Fruit fly (Drosophila melanogaster) whole organism, embryonic: ENCODE results near the gene GABA-B-R3.

ENCODE experiments used
- CG10147 ChIP-seq: fragments of 200-800 bp; sonication (Bioruptor generic); optimal IDR thresholded peaks from 2 replicates; lab custom pipeline; 2019; ENCODE audit warnings: missing biosample characterization, mild to moderate bottlenecking, missing genetic modification characterization, moderate library complexity
- CG10462 ChIP-seq: fragments of 200-800 bp; sonication (Bioruptor generic); optimal IDR thresholded peaks from 2 replicates; lab custom pipeline; 2016; ENCODE audit warnings: missing biosample characterization, missing genetic modification characterization
- CG11085 ChIP-seq: fragments of 200-800 bp; sonication (Bioruptor generic); IDR thresholded peaks from 2 replicates; pipeline ENCODE4 v1.3.6; 2022; ENCODE audit warnings: missing biosample characterization, missing genetic modification characterization
- CG11456 ChIP-seq: fragments of 200-800 bp; sonication (Bioruptor generic); IDR thresholded peaks from 3 replicates; pipeline ENCODE4 v1.3.6; 2022; ENCODE audit warnings: missing biosample characterization, missing genetic modification characterization
- CG15011 ChIP-seq: fragments of 200-800 bp; sonication (Bioruptor generic); optimal IDR thresholded peaks from 3 replicates; lab custom pipeline; 2018; ENCODE audit warnings: missing biosample characterization, mild to moderate bottlenecking, missing genetic modification characterization
- CG1832 ChIP-seq: fragments of 200-800 bp; sonication (Bioruptor generic); optimal IDR thresholded peaks from 2 replicates; lab custom pipeline; 2017; ENCODE audit warnings: missing biosample characterization, mild to moderate bottlenecking, missing genetic modification characterization, inconsistent platforms
- CG3163 ChIP-seq: fragments of 200-800 bp; sonication (Bioruptor generic); optimal IDR thresholded peaks from 3 replicates; lab custom pipeline; 2016; ENCODE audit warnings: missing biosample characterization, missing genetic modification characterization
- CG32772 ChIP-seq: fragments of 200-800 bp; sonication (Bioruptor generic); IDR thresholded peaks from 2 replicates; pipeline ENCODE4 v1.3.6; 2022; ENCODE audit warnings: missing biosample characterization, missing genetic modification characterization
- CG4360 ChIP-seq: fragments of 200-800 bp; sonication (Bioruptor generic); IDR thresholded peaks from 2 replicates; pipeline ENCODE4 v1.3.6; 2022; ENCODE audit warnings: missing biosample characterization, missing genetic modification characterization
- CG4730 ChIP-seq: fragments of 200-800 bp; sonication (Bioruptor generic); IDR thresholded peaks from 2 replicates; pipeline ENCODE4 v1.3.6; 2022; ENCODE audit warnings: missing biosample characterization, missing genetic modification characterization
- CG5953 ChIP-seq: fragments of 200-800 bp; sonication (Bioruptor generic); IDR thresholded peaks from 2 replicates; pipeline ENCODE4 v1.3.6; 2022; ENCODE audit warnings: missing biosample characterization, missing genetic modification characterization
- CG6175 ChIP-seq: fragments of 200-800 bp; sonication (Bioruptor generic); IDR thresholded peaks from 3 replicates; pipeline ENCODE4 v1.3.6; 2022; ENCODE audit warnings: missing biosample characterization, missing genetic modification characterization
- CG7745 ChIP-seq: fragments of 200-800 bp; sonication (Bioruptor generic); optimal IDR thresholded peaks from 2 replicates; lab custom pipeline; 2018; ENCODE audit warnings: missing biosample characterization, mild to moderate bottlenecking, missing genetic modification characterization, moderate library complexity
- D19A ChIP-seq: fragments of 200-800 bp; optimal IDR thresholded peaks from 3 replicates; lab custom pipeline; 2019; ENCODE audit warnings: missing biosample characterization, mild to moderate bottlenecking, missing genetic modification characterization, moderate library complexity
- Deaf1 ChIP-seq: fragments of 200-800 bp; optimal IDR thresholded peaks from 3 replicates; lab custom pipeline; 2019; ENCODE audit warnings: missing biosample characterization, mild to moderate bottlenecking, missing genetic modification characterization, moderate library complexity
- Drgx ChIP-seq: fragments of 200-800 bp; sonication (Bioruptor generic); IDR thresholded peaks from 2 replicates; pipeline ENCODE4 v1.3.6; 2022; ENCODE audit warnings: missing biosample characterization, missing genetic modification characterization
- Fer3 ChIP-seq: fragments of 200-800 bp; sonication (Bioruptor generic); optimal IDR thresholded peaks from 2 replicates; lab custom pipeline; 2018; ENCODE audit warnings: missing biosample characterization, mild to moderate bottlenecking, missing genetic modification characterization, moderate library complexity
- GATAe ChIP-seq: fragments of 200-800 bp; sonication (Bioruptor generic); conservative IDR thresholded peaks from 2 replicates; pipeline ENCODE4 v1.3.6; 2022; ENCODE audit warnings: missing biosample characterization, missing genetic modification characterization
- H15 ChIP-seq: fragments of 200-800 bp; sonication (Bioruptor generic); IDR thresholded peaks from 3 replicates; pipeline ENCODE4 v1.3.6; 2022; ENCODE audit warnings: missing biosample characterization, missing genetic modification characterization
- Hr3 ChIP-seq: fragments of 200-800 bp; sonication (Bioruptor generic); optimal IDR thresholded peaks from 3 replicates; lab custom pipeline; 2016; ENCODE audit warnings: missing biosample characterization, missing genetic modification characterization
- Sin3A ChIP-seq: fragments of >200 bp; optimal IDR thresholded peaks from 2 replicates; lab custom pipeline; 2018
- Sox102F ChIP-seq: fragments of 200-800 bp; sonication (Bioruptor generic); optimal IDR thresholded peaks from 2 replicates; lab custom pipeline; 2018; ENCODE audit warnings: missing biosample characterization, mild to moderate bottlenecking, missing genetic modification characterization, moderate library complexity
- Sry-β ChIP-seq: fragments of 200-800 bp; sonication (Bioruptor generic); optimal IDR thresholded peaks from 2 replicates; lab custom pipeline; 2018; ENCODE audit warnings: missing biosample characterization, mild to moderate bottlenecking, missing genetic modification characterization, moderate library complexity
- TFAM ChIP-seq: fragments of 200-800 bp; sonication (Bioruptor generic); optimal IDR thresholded peaks from 2 replicates; lab custom pipeline; 2017; ENCODE audit warnings: missing biosample characterization, missing genetic modification characterization, inconsistent platforms
- abd-A ChIP-seq: fragments of 200-800 bp; sonication (Bioruptor generic); optimal IDR thresholded peaks from 3 replicates; lab custom pipeline; 2019; ENCODE audit warnings: missing biosample characterization, mild to moderate bottlenecking, missing genetic modification characterization, moderate library complexity
- az2 ChIP-seq: fragments of 200-800 bp; sonication (Bioruptor generic); optimal IDR thresholded peaks from 3 replicates; lab custom pipeline; 2016; ENCODE audit warnings: missing biosample characterization, missing genetic modification characterization
- bigmax ChIP-seq: fragments of 200-800 bp; sonication (Bioruptor generic); optimal IDR thresholded peaks from 2 replicates; lab custom pipeline; 2018; ENCODE audit warnings: missing biosample characterization, mild to moderate bottlenecking, missing genetic modification characterization
- chinmo ChIP-seq: fragments of 200-800 bp; sonication (Bioruptor generic); IDR thresholded peaks from 4 replicates; pipeline ENCODE4 v1.3.6; 2022; ENCODE audit warnings: missing biosample characterization, missing genetic modification characterization; ENCODE audit not compliant: partially characterized antibody
- corto ChIP-seq: fragments of 200-800 bp; sonication (Bioruptor generic); optimal IDR thresholded peaks from 2 replicates; lab custom pipeline; 2016; ENCODE audit warnings: missing biosample characterization, mild to moderate bottlenecking, missing genetic modification characterization, moderate library complexity
- danr ChIP-seq: fragments of 200-800 bp; sonication (Bioruptor generic); IDR thresholded peaks from 2 replicates; pipeline ENCODE4 v1.3.6; 2022; ENCODE audit warnings: missing biosample characterization, missing genetic modification characterization
- ewg ChIP-seq: fragments of 200-800 bp; sonication (Bioruptor generic); optimal IDR thresholded peaks from 3 replicates; lab custom pipeline; 2017; ENCODE audit warnings: mild to moderate bottlenecking, missing biosample characterization, missing genetic modification reagents, missing genetic modification characterization
- eyg ChIP-seq: fragments of 200-800 bp; sonication (Bioruptor generic); optimal IDR thresholded peaks from 3 replicates; lab custom pipeline; 2016; ENCODE audit warnings: missing biosample characterization, missing genetic modification characterization
- fd102C ChIP-seq: fragments of 200-800 bp; sonication (Bioruptor generic); optimal IDR thresholded peaks from 2 replicates; lab custom pipeline; 2018; ENCODE audit warnings: missing biosample characterization, mild to moderate bottlenecking, missing genetic modification characterization, moderate library complexity
- h ChIP-seq: fragments of >200 bp; optimal IDR thresholded peaks from 2 replicates; lab custom pipeline; 2017
- lbe ChIP-seq: fragments of 200-800 bp; sonication (Bioruptor generic); optimal IDR thresholded peaks from 2 replicates; lab custom pipeline; 2016; ENCODE audit warnings: missing biosample characterization, mild to moderate bottlenecking, missing genetic modification characterization
- lov ChIP-seq, 2 experiments: fragments of 200-800 bp in 1 of 2; fragments of >200 bp in 1 of 2; sonication (Bioruptor generic) in 1 of 2; IDR thresholded peaks in 1 of 2; optimal IDR thresholded peaks in 1 of 2; 2 replicates in 1 of 2; 3 replicates in 1 of 2; pipeline versions ENCODE4 v1.3.6 to Lab custom; 2017 to 2022; ENCODE audit warnings: missing biosample characterization in 1 of 2, missing genetic modification characterization in 1 of 2
- nerfin-1 ChIP-seq: fragments of 200-800 bp; sonication (Bioruptor generic); optimal IDR thresholded peaks from 3 replicates; lab custom pipeline; 2019; ENCODE audit warnings: missing biosample characterization, mild to moderate bottlenecking, missing genetic modification characterization, moderate library complexity
- nerfin-2 ChIP-seq: fragments of 200-800 bp; sonication (Bioruptor generic); IDR thresholded peaks from 2 replicates; pipeline ENCODE4 v1.3.6; 2022; ENCODE audit warnings: missing biosample characterization, missing genetic modification characterization; ENCODE audit not compliant: partially characterized antibody
- prd ChIP-seq, 3 experiments: fragments of >200 bp in 2 of 3; fragments of 200-800 bp in 1 of 3; sonication (Bioruptor generic) in 1 of 3; optimal IDR thresholded peaks in 2 of 3; IDR thresholded peaks in 1 of 3; 2 replicates in 2 of 3; 3 replicates in 1 of 3; pipeline versions ENCODE4 v1.3.6 to Lab custom; 2017 to 2022; ENCODE audit warnings: missing biosample characterization in 1 of 3, missing genetic modification characterization in 1 of 3
- pros ChIP-seq: fragments of 200-800 bp; sonication (Bioruptor generic); optimal IDR thresholded peaks from 3 replicates; lab custom pipeline; 2019; ENCODE audit warnings: missing biosample characterization, mild to moderate bottlenecking, missing genetic modification characterization, moderate library complexity
- repo ChIP-seq: fragments of 200-800 bp; sonication (Bioruptor generic); optimal IDR thresholded peaks from 2 replicates; lab custom pipeline; 2016; ENCODE audit warnings: missing biosample characterization, missing genetic modification characterization
- sens ChIP-seq: fragments of 200-800 bp; sonication (Bioruptor generic); peaks from one replicate; lab custom pipeline; 2016; ENCODE audit warnings: missing biosample characterization, missing genetic modification characterization
- seq ChIP-seq: fragments of 200-800 bp; sonication (Bioruptor generic); IDR thresholded peaks from 2 replicates; pipeline ENCODE4 v1.3.6; 2022; ENCODE audit warnings: missing biosample characterization, missing genetic modification characterization
- sr ChIP-seq: fragments of 200-800 bp; sonication (Bioruptor generic); IDR thresholded peaks from 3 replicates; pipeline ENCODE4 v1.3.6; 2022; ENCODE audit warnings: missing biosample characterization, missing genetic modification characterization
- vfl ChIP-seq: fragments of 200-800 bp; sonication (Bioruptor generic); optimal IDR thresholded peaks from 2 replicates; lab custom pipeline; 2016; ENCODE audit warnings: missing biosample characterization, missing genetic modification characterization
- wor ChIP-seq: fragments of 200-800 bp; sonication (Bioruptor generic); IDR thresholded peaks from 2 replicates; pipeline ENCODE4 v1.3.6; 2022; ENCODE audit warnings: missing biosample characterization, missing genetic modification characterization
- yki ChIP-seq: fragments of >200 bp; optimal IDR thresholded peaks from 3 replicates; lab custom pipeline; 2018

GABA-B-R3 gene

DNA sequence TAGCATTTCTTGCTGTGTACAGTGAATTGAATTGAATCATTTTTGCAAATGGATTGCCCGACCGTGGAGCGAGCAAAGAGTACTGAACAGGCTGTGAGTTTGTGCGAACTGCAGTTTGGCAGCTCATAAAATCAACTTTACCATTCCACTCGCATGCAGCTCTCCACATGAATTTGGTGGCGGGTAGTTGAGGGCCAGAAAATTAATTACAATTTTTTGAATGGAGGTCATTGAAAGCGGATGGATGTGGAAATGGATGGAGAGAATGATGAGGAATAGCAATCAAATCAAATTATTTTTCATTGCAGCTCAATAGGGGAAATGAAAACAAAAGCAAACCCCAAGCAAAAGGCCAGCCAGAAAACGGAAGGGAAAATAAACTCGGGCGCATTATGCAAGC, at the start of gene GABA-B-R3:
Gene GABA-B-R3, plus strand, starts transcription at position 301 of the 400 bp plus-strand sequence.
- no peak for TF ChIP-seq nerfin-1 (tag; lab: Kevin White, UChicago)

DNA sequence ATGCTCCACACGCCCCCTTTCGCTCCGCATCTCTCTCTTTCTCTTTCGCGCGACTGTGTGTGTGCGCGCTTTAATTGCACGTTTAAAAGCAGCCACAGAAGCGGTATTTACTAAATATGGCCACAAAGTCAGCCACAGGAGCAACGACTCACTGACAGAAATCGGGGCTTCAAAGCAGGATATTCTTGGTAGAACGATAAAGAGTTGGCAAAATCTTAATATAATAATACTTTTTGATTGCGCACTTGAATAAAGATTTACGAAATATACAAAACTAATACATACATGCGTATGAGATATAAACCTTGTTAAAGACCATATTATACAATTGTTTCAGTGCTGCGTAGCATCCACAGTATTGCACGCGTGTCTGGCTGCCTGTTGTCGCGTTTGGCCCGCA, 49.0 kb upstream of the GABA-B-R3 start:
- peak; percentile 17; the same call in 1 of the 2 replicates for TF ChIP-seq Drgx (GFP tag; lab: Robert Waterston, UW)
- TF ChIP-seq lbe (GFP tag; lab: Kevin White, UChicago), result peak; percentile 43
- 0 out of 2 replicates have a peak, but pooled peaks have one; percentile 14 for TF ChIP-seq CG5953 (GFP tag; lab: Robert Waterston, UW)
- TF ChIP-seq chinmo, result no peak
- TF ChIP-seq corto (GFP tag; lab: Kevin White, UChicago), result peak; percentile 42

DNA sequence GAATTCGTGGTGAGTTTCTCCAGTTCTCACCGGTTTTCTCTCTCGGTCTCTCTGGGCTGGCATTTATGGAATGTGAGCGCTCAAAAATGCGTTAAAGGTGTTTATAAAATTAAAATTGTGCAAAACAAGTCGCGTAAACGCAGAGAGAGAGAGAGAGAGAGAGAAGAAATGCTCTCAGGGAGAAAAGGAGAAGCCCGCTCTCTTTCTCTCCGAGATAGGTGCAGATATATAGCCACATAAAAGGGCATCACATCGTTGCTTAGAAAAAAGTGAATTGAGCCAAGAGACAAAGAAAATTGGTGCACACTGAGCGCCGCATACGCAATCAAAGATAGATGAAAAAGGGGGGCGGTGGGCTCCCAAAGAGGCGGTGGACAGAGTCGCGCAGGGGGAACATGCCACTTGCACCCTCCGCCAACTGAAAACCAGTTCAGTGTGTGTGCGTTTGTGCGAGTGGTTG, 47.8 kb upstream of the GABA-B-R3 start:
- TF ChIP-seq seq (GFP tag; lab: Robert Waterston, UW), result no peak
- no peak for TF ChIP-seq bigmax (GFP tag; lab: Kevin White, UChicago)
- no peak for TF ChIP-seq h (lab: Kevin White, UChicago)
- peak; percentile 93 for TF ChIP-seq yki
- peak; percentile 58 for TF ChIP-seq D19A (tag; lab: Kevin White, UChicago)
- TF ChIP-seq sens (GFP tag; lab: Kevin White, UChicago), result peak; percentile 22
- TF ChIP-seq H15 (GFP tag; lab: Robert Waterston, UW), result no peak
- 0 out of 2 replicates have a peak, but pooled peaks have one; percentile 29 for TF ChIP-seq CG4360 (GFP tag; lab: Robert Waterston, UW)
- no peak for TF ChIP-seq Sox102F
- no peak for TF ChIP-seq az2 (GFP tag; lab: Kevin White, UChicago)
- TF ChIP-seq Deaf1 (tag; lab: Kevin White, UChicago), result no peak
- TF ChIP-seq CG1832 (GFP tag; lab: Kevin White, UChicago), result peak; percentile 7
- no peak for TF ChIP-seq lov (optimal IDR thresholded peaks at IDR 0.05; lab: Kevin White, UChicago)
- TF ChIP-seq lov (GFP tag; IDR thresholded peaks at IDR 0.05; lab: Robert Waterston, UW), result no peak
- peak; percentile 71; the same call in 2 of the 3 replicates for TF ChIP-seq CG6175 (GFP tag; lab: Robert Waterston, UW)
- TF ChIP-seq pros (GFP tag; lab: Kevin White, UChicago), result peak; percentile 69
- no peak for TF ChIP-seq CG3163 (GFP tag; lab: Kevin White, UChicago)
- TF ChIP-seq Sin3A (lab: Kevin White, UChicago), result no peak
- no peak for TF ChIP-seq CG11456
- TF ChIP-seq Hr3 (GFP tag; lab: Kevin White, UChicago), result no peak
- no peak for TF ChIP-seq TFAM
- TF ChIP-seq CG11085 (GFP tag; lab: Robert Waterston, UW), result no peak
- no peak for TF ChIP-seq ewg
- no peak for TF ChIP-seq CG15011
- no peak for TF ChIP-seq Sry-β
- no peak for TF ChIP-seq CG4730
- TF ChIP-seq repo, result no peak
- TF ChIP-seq prd (optimal IDR thresholded peaks at IDR 0.05; lab: Kevin White, UChicago), result no peak
- TF ChIP-seq prd (GFP tag; IDR thresholded peaks at IDR 0.05; lab: Robert Waterston, UW), result no peak
- TF ChIP-seq CG10147 (GFP tag; lab: Kevin White, UChicago), result no peak
- TF ChIP-seq nerfin-2 (GFP tag; lab: Robert Waterston, UW), result no peak
- TF ChIP-seq CG32772 (GFP tag; lab: Robert Waterston, UW), result no peak
- no peak for TF ChIP-seq sr (GFP tag; lab: Robert Waterston, UW)
- TF ChIP-seq GATAe (GFP tag; lab: Robert Waterston, UW), result no peak
- no peak for TF ChIP-seq CG10462 (GFP tag; lab: Kevin White, UChicago)
- no peak for TF ChIP-seq abd-A
- no peak for TF ChIP-seq danr (GFP tag; lab: Robert Waterston, UW)
- TF ChIP-seq Drgx (GFP tag; lab: Robert Waterston, UW), result no peak
- TF ChIP-seq wor, result no peak
- peak; percentile 19 for TF ChIP-seq CG7745
- 0 out of 4 replicates have a peak, but pooled peaks have one; percentile 41 for TF ChIP-seq chinmo
- no peak for TF ChIP-seq vfl (GFP tag; lab: Kevin White, UChicago)
- no peak for TF ChIP-seq fd102C (GFP tag; lab: Kevin White, UChicago)
- no peak for TF ChIP-seq eyg
- no peak for TF ChIP-seq Fer3 (tag; lab: Kevin White, UChicago)
